Fruit fly (Drosophila melanogaster) whole organism: ENCODE results near the gene CG45002.

Source experiments
- CG8478 ChIP-seq: fragments of >200 bp; optimal IDR thresholded peaks from 2 replicates; lab custom pipeline; 2018; ENCODE audit warnings: inconsistent platforms
- Dll ChIP-seq: fragments of >200 bp; optimal IDR thresholded peaks from 2 replicates; lab custom pipeline; 2017
- EcR ChIP-seq, 2 experiments: fragments of >200 bp; optimal IDR thresholded peaks; 2 replicates each; lab custom pipeline; 2017; ENCODE audit warnings: missing biosample characterization in 2 of 2, missing genetic modification characterization in 2 of 2, missing genetic modification reagents in 2 of 2
- pan ChIP-seq: fragments of >200 bp; optimal IDR thresholded peaks from 2 replicates; lab custom pipeline; 2017
- psq ChIP-seq: fragments of >200 bp; optimal IDR thresholded peaks from 2 replicates; lab custom pipeline; 2017
- usp ChIP-seq: fragments of >200 bp; optimal IDR thresholded peaks from 2 replicates; lab custom pipeline; 2017; ENCODE audit warnings: missing biosample characterization, missing genetic modification characterization, mixed read lengths

CG45002 gene

dm6 chrX:17066632-17067031 lies at the start of gene CG45002:
Gene CG45002 (minus strand): TSS chrX:17066732.
- TF ChIP-seq psq (lab: Kevin White, UChicago) (no peak), pan (no peak)

dm6 chrX:17113324-17113723 lies 46.8 kb upstream of the CG45002 start:
- TF ChIP-seq usp (GFP tag; lab: Kevin White, UChicago) (no peak), EcR (GFP tag; optimal IDR thresholded peaks at IDR 0.05; lab: Kevin White, UChicago) (no peak), psq (lab: Kevin White, UChicago) (no peak), Dll (no peak), pan (no peak), CG8478 (lab: Kevin White, UChicago) (no peak)

dm6 chrX:17111958-17112953 lies 45.7 kb upstream of the CG45002 start:
- TF ChIP-seq pan (no peak), EcR (GFP tag; optimal IDR thresholded peaks at IDR 0.05; lab: Kevin White, UChicago) (peak in 1 of 2 experiments; percentile 66), usp (GFP tag; lab: Kevin White, UChicago) (no peak)

- TF ChIP-seq EcR (GFP tag; optimal IDR thresholded peaks at IDR 0.05; lab: Kevin White, UChicago) = no peak
- no peak for TF ChIP-seq Dll
- no peak for TF ChIP-seq pan
- no peak for TF ChIP-seq psq (lab: Kevin White, UChicago)
- TF ChIP-seq usp (GFP tag; lab: Kevin White, UChicago) = no peak
- no peak for TF ChIP-seq CG8478 (lab: Kevin White, UChicago)
Measured at dm6 chrX:17111274-17111673, 44.7 kb upstream of the CG45002 start.

- TF ChIP-seq pan (no peak), usp (GFP tag; lab: Kevin White, UChicago) (no peak), CG8478 (lab: Kevin White, UChicago) (no peak), psq (lab: Kevin White, UChicago) (no peak), EcR (GFP tag; optimal IDR thresholded peaks at IDR 0.05; lab: Kevin White, UChicago) (no peak), Dll (no peak)
Measured at dm6 chrX:17110556-17111177, 44.1 kb upstream of the CG45002 start.

dm6 chrX:17109673-17110072 lies 43.1 kb upstream of the CG45002 start:
- no peak for TF ChIP-seq CG8478 (lab: Kevin White, UChicago)
- TF ChIP-seq pan = no peak
- TF ChIP-seq psq (lab: Kevin White, UChicago) = no peak
- TF ChIP-seq usp (GFP tag; lab: Kevin White, UChicago) = no peak
- TF ChIP-seq Dll = no peak
- no peak for TF ChIP-seq EcR (GFP tag; optimal IDR thresholded peaks at IDR 0.05; lab: Kevin White, UChicago)

- TF ChIP-seq usp (GFP tag; lab: Kevin White, UChicago) (no peak), EcR (GFP tag; optimal IDR thresholded peaks at IDR 0.05; lab: Kevin White, UChicago) (no peak), psq (lab: Kevin White, UChicago) (no peak), Dll (no peak), pan (no peak), CG8478 (lab: Kevin White, UChicago) (no peak)
Measured at dm6 chrX:17108000-17108399, 41.5 kb upstream of the CG45002 start.

dm6 chrX:17107401-17107916 lies 40.9 kb upstream of the CG45002 start, which contains the start of gene CG5004:
Gene CG5004 (plus strand): TSS chrX:17107582.
- TF ChIP-seq CG8478 (lab: Kevin White, UChicago) = no peak

dm6 chrX:17106153-17106700 lies 39.7 kb upstream of the CG45002 start:
- TF ChIP-seq EcR (GFP tag; optimal IDR thresholded peaks at IDR 0.05; lab: Kevin White, UChicago) = no peak
- TF ChIP-seq usp (GFP tag; lab: Kevin White, UChicago) = no peak
- TF ChIP-seq CG8478 (lab: Kevin White, UChicago) = no peak
- TF ChIP-seq Dll = no peak
- no peak for TF ChIP-seq psq (lab: Kevin White, UChicago)
- TF ChIP-seq pan = no peak

- TF ChIP-seq CG8478 (lab: Kevin White, UChicago) (no peak), Dll (no peak), pan (no peak)
Measured at dm6 chrX:17105707-17106106, 39.2 kb upstream of the CG45002 start, which contains the start of gene Arpc3B. Gene Arpc3B (minus strand): TSS chrX:17105852.

- no peak for TF ChIP-seq EcR (GFP tag; optimal IDR thresholded peaks at IDR 0.05; lab: Kevin White, UChicago)
- TF ChIP-seq Dll = no peak
- TF ChIP-seq usp (GFP tag; lab: Kevin White, UChicago) = no peak
- no peak for TF ChIP-seq psq (lab: Kevin White, UChicago)
Measured at dm6 chrX:17093900-17094446, 27.4 kb upstream of the CG45002 start.

dm6 chrX:17093431-17093830 lies 26.9 kb upstream of the CG45002 start:
- TF ChIP-seq pan (no peak), usp (GFP tag; lab: Kevin White, UChicago) (no peak), Dll (no peak), CG8478 (lab: Kevin White, UChicago) (no peak), EcR (GFP tag; optimal IDR thresholded peaks at IDR 0.05; lab: Kevin White, UChicago) (no peak), psq (lab: Kevin White, UChicago) (no peak)
